Worm (Caenorhabditis elegans) whole organism, L2 larva: ENCODE data around the gene dhs-6.

ENCODE experiments used
- C34F6.9 ChIP-seq: fragments of 150-350 bp; optimal IDR thresholded peaks from 2 replicates; lab custom pipeline; 2014; ENCODE audit warnings: missing biosample characterization, missing genetic modification characterization
- F13H6.1 ChIP-seq: sonication (generic microtip); optimal IDR thresholded peaks from 2 replicates; lab custom pipeline; 2016; ENCODE audit warnings: missing genetic modification characterization, missing compliant biosample characterization
- R02D3.7 ChIP-seq: fragments of 150-350 bp; optimal IDR thresholded peaks from 2 replicates; lab custom pipeline; 2014; ENCODE audit warnings: missing biosample characterization, missing genetic modification characterization
- Y55F3AM.14 ChIP-seq: fragments of 200-800 bp; sonication (Bioruptor generic); optimal IDR thresholded peaks from 2 replicates; lab custom pipeline; 2018; ENCODE audit warnings: mild to moderate bottlenecking, missing genetic modification characterization, missing compliant biosample characterization
- ZK546.5 ChIP-seq: sonication (generic microtip); optimal IDR thresholded peaks from 2 replicates; lab custom pipeline; 2017; ENCODE audit warnings: missing biosample characterization, missing genetic modification characterization
- alr-1 ChIP-seq: fragments of 150-350 bp; optimal IDR thresholded peaks from 2 replicates; lab custom pipeline; 2014; ENCODE audit warnings: missing biosample characterization, missing genetic modification characterization
- aly-2 ChIP-seq: fragments of 150-350 bp; optimal IDR thresholded peaks from 2 replicates; lab custom pipeline; 2014; ENCODE audit warnings: missing biosample characterization, missing genetic modification characterization
- ama-1 ChIP-seq: fragments of 150-350 bp; optimal IDR thresholded peaks from 2 replicates; lab custom pipeline; 2018; ENCODE audit warnings: inconsistent platforms
- blmp-1 ChIP-seq: sonication (generic microtip); optimal IDR thresholded peaks from 2 replicates; lab custom pipeline; 2017; ENCODE audit warnings: missing genetic modification characterization, mild to moderate bottlenecking, missing compliant biosample characterization, antibody characterized with exemption, moderate library complexity; ENCODE audit not compliant: insufficient read depth
- ceh-16 ChIP-seq: fragments of 150-350 bp; optimal IDR thresholded peaks from 2 replicates; lab custom pipeline; 2014; ENCODE audit warnings: missing biosample characterization, missing genetic modification characterization
- ceh-82 ChIP-seq: fragments of 150-350 bp; optimal IDR thresholded peaks from 2 replicates; lab custom pipeline; 2014; ENCODE audit warnings: missing biosample characterization, missing genetic modification characterization
- crh-2 ChIP-seq: sonication (generic microtip); optimal IDR thresholded peaks from 2 replicates; lab custom pipeline; 2017; ENCODE audit warnings: missing biosample characterization, missing genetic modification characterization
- dmd-4 ChIP-seq: sonication (generic microtip); optimal IDR thresholded peaks from 2 replicates; lab custom pipeline; 2017; ENCODE audit warnings: missing biosample characterization, missing genetic modification characterization
- egl-27 ChIP-seq: sonication (generic microtip); optimal IDR thresholded peaks from 3 replicates; lab custom pipeline; 2017; ENCODE audit warnings: missing biosample characterization, missing genetic modification reagents, missing genetic modification characterization
- elt-1 ChIP-seq: fragments of 150-350 bp; optimal IDR thresholded peaks from 2 replicates; lab custom pipeline; 2014; ENCODE audit warnings: missing biosample characterization, missing genetic modification characterization
- elt-3 ChIP-seq: sonication (generic microtip); optimal IDR thresholded peaks from 2 replicates; lab custom pipeline; 2017; ENCODE audit warnings: missing biosample characterization, missing genetic modification characterization
- fos-1 ChIP-seq: fragments of 150-350 bp; optimal IDR thresholded peaks from 2 replicates; lab custom pipeline; 2014; ENCODE audit warnings: missing biosample characterization, missing genetic modification characterization
- gmeb-1 ChIP-seq: fragments of 150-350 bp; optimal IDR thresholded peaks from 2 replicates; lab custom pipeline; 2014; ENCODE audit warnings: missing biosample characterization, missing genetic modification characterization
- lin-11 ChIP-seq: fragments of 150-350 bp; sonication (generic microtip); optimal IDR thresholded peaks from 2 replicates; lab custom pipeline; 2014; ENCODE audit warnings: missing biosample characterization, missing genetic modification characterization, inconsistent platforms, mixed read lengths
- lin-13 ChIP-seq: fragments of 150-350 bp; optimal IDR thresholded peaks from 2 replicates; lab custom pipeline; 2014; ENCODE audit warnings: missing biosample characterization, missing genetic modification reagents, missing genetic modification characterization
- lin-39 ChIP-seq: fragments of 150-350 bp; optimal IDR thresholded peaks from 2 replicates; lab custom pipeline; 2014; ENCODE audit warnings: missing biosample characterization, missing genetic modification reagents, missing genetic modification characterization
- lsy-2 ChIP-seq, 2 experiments: fragments of 150-350 bp in 1 of 2; sonication (generic microtip) in 1 of 2; optimal IDR thresholded peaks; 2 replicates each; lab custom pipeline; 2014 to 2017; ENCODE audit warnings: missing biosample characterization in 2 of 2, missing genetic modification characterization in 2 of 2
- mab-5 ChIP-seq: fragments of 150-350 bp; optimal IDR thresholded peaks from 2 replicates; lab custom pipeline; 2014; ENCODE audit warnings: missing biosample characterization, missing genetic modification characterization
- mbf-1 ChIP-seq: sonication (generic microtip); optimal IDR thresholded peaks from 2 replicates; lab custom pipeline; 2017; ENCODE audit warnings: missing biosample characterization, missing genetic modification characterization
- mdl-1 ChIP-seq, 2 experiments: fragments of 150-350 bp in 1 of 2; sonication (generic microtip) in 1 of 2; optimal IDR thresholded peaks; 2 replicates each; lab custom pipeline; 2017; ENCODE audit warnings: missing biosample characterization in 2 of 2, missing genetic modification characterization in 2 of 2
- nhr-10 ChIP-seq: sonication (generic microtip); optimal IDR thresholded peaks from 2 replicates; lab custom pipeline; 2017; ENCODE audit warnings: missing biosample characterization, missing genetic modification characterization
- nhr-11 ChIP-seq: fragments of 150-350 bp; optimal IDR thresholded peaks from 2 replicates; lab custom pipeline; 2014; ENCODE audit warnings: missing biosample characterization, missing genetic modification characterization
- nhr-12 ChIP-seq: fragments of 150-350 bp; optimal IDR thresholded peaks from 2 replicates; lab custom pipeline; 2014; ENCODE audit warnings: missing biosample characterization, missing genetic modification characterization
- nhr-129 ChIP-seq: fragments of 150-350 bp; optimal IDR thresholded peaks from 2 replicates; lab custom pipeline; 2014; ENCODE audit warnings: missing biosample characterization, missing genetic modification characterization
- nhr-21 ChIP-seq: fragments of 150-350 bp; optimal IDR thresholded peaks from 2 replicates; lab custom pipeline; 2014; ENCODE audit warnings: missing biosample characterization, missing genetic modification characterization
- nhr-23 ChIP-seq: fragments of 150-350 bp; optimal IDR thresholded peaks from 2 replicates; lab custom pipeline; 2014; ENCODE audit warnings: missing biosample characterization, missing genetic modification reagents, missing genetic modification characterization
- nhr-237 ChIP-seq: fragments of 150-350 bp; optimal IDR thresholded peaks from 2 replicates; lab custom pipeline; 2014; ENCODE audit warnings: missing biosample characterization, missing genetic modification characterization
- nhr-25 ChIP-seq: fragments of 150-350 bp; sonication (generic microtip); optimal IDR thresholded peaks from 3 replicates; lab custom pipeline; 2014; ENCODE audit warnings: missing biosample characterization, missing genetic modification characterization
- nhr-6 ChIP-seq: fragments of 150-350 bp; optimal IDR thresholded peaks from 2 replicates; lab custom pipeline; 2014; ENCODE audit warnings: missing biosample characterization, missing genetic modification characterization
- nhr-77 ChIP-seq: fragments of 150-350 bp; optimal IDR thresholded peaks from 2 replicates; lab custom pipeline; 2014; ENCODE audit warnings: missing biosample characterization, missing genetic modification characterization
- peb-1 ChIP-seq: fragments of 150-350 bp; optimal IDR thresholded peaks from 2 replicates; lab custom pipeline; 2014; ENCODE audit warnings: missing biosample characterization, missing genetic modification characterization
- sem-4 ChIP-seq: fragments of 150-350 bp; optimal IDR thresholded peaks from 2 replicates; lab custom pipeline; 2014; ENCODE audit warnings: missing biosample characterization, missing genetic modification reagents, missing genetic modification characterization
- skn-1 ChIP-seq: sonication (generic microtip); optimal IDR thresholded peaks from 2 replicates; lab custom pipeline; 2017; ENCODE audit warnings: missing biosample characterization, missing genetic modification characterization
- sma-3 ChIP-seq: sonication (generic microtip); optimal IDR thresholded peaks from 2 replicates; lab custom pipeline; 2016; ENCODE audit warnings: missing genetic modification reagents, missing genetic modification characterization, missing compliant biosample characterization
- sma-9 ChIP-seq, 2 experiments: fragments of 150-350 bp in 1 of 2; sonication (generic microtip) in 1 of 2; optimal IDR thresholded peaks; 2 replicates each; lab custom pipeline; 2014 to 2016; ENCODE audit warnings: missing genetic modification characterization in 2 of 2, mild to moderate bottlenecking in 1 of 2, missing biosample characterization in 1 of 2, missing compliant biosample characterization in 1 of 2, missing genetic modification reagents in 1 of 2, moderate library complexity in 1 of 2
- snpc-4 ChIP-seq: fragments of 150-350 bp; optimal IDR thresholded peaks from 2 replicates; lab custom pipeline; 2014; ENCODE audit warnings: missing biosample characterization, missing genetic modification characterization
- unc-39 ChIP-seq: fragments of 150-350 bp; optimal IDR thresholded peaks from 2 replicates; lab custom pipeline; 2014; ENCODE audit warnings: missing biosample characterization, missing genetic modification characterization
- unc-55 ChIP-seq: fragments of 150-350 bp; sonication (generic microtip); optimal IDR thresholded peaks from 3 replicates; lab custom pipeline; 2014; ENCODE audit warnings: missing biosample characterization, missing genetic modification reagents, missing genetic modification characterization
- unc-62 ChIP-seq: fragments of 150-350 bp; optimal IDR thresholded peaks from 2 replicates; lab custom pipeline; 2014; ENCODE audit warnings: missing biosample characterization, missing genetic modification reagents, missing genetic modification characterization
- zag-1 ChIP-seq: fragments of 150-350 bp; optimal IDR thresholded peaks from 2 replicates; lab custom pipeline; 2014; ENCODE audit warnings: missing biosample characterization, missing genetic modification characterization
- ztf-1 ChIP-seq: fragments of 200-800 bp; sonication (Bioruptor generic); conservative IDR thresholded peaks from 2 replicates; pipeline ENCODE4 v1.3.6; 2022; ENCODE audit warnings: missing genetic modification characterization, missing compliant biosample characterization
- ztf-11 ChIP-seq: sonication (generic microtip); optimal IDR thresholded peaks from 2 replicates; lab custom pipeline; 2017; ENCODE audit warnings: missing biosample characterization, missing genetic modification characterization
- ztf-4 ChIP-seq: fragments of 150-350 bp; optimal IDR thresholded peaks from 2 replicates; lab custom pipeline; 2014; ENCODE audit warnings: missing biosample characterization, missing genetic modification characterization

The dhs-6 gene

DNA sequence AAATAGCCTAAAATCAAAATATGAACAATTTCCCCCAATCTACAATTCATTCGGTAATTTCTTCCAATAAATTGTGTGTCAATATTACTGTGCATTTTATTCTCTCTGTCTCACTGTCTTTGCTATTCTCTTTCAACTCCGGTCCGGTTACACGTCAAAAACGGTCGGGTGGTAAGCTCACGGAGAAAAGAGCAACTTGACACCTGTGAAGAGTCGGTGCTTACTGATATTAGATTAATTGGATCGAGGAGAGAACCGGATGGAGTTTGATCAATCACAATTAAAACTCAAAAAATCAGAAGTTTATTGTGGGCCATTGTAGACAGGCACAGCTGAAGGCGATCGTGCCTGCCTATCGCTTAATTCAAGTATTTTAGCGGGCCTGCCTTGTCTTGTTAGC, 44.2 kb downstream of the dhs-6 start (continued):
- TF ChIP-seq nhr-12, result no peak
- TF ChIP-seq elt-3 (tag; lab: Kevin White, UChicago), result no peak
- TF ChIP-seq sma-3 (GFP tag; lab: Kevin White, UChicago), result peak; percentile 2
- no peak for TF ChIP-seq skn-1
- TF ChIP-seq nhr-237, result no peak
- no peak for TF ChIP-seq R02D3.7 (tag; lab: Kevin White, UChicago)
- TF ChIP-seq mab-5 (tag; lab: Kevin White, UChicago), result no peak
- no peak for TF ChIP-seq dmd-4 (tag; lab: Kevin White, UChicago)

DNA sequence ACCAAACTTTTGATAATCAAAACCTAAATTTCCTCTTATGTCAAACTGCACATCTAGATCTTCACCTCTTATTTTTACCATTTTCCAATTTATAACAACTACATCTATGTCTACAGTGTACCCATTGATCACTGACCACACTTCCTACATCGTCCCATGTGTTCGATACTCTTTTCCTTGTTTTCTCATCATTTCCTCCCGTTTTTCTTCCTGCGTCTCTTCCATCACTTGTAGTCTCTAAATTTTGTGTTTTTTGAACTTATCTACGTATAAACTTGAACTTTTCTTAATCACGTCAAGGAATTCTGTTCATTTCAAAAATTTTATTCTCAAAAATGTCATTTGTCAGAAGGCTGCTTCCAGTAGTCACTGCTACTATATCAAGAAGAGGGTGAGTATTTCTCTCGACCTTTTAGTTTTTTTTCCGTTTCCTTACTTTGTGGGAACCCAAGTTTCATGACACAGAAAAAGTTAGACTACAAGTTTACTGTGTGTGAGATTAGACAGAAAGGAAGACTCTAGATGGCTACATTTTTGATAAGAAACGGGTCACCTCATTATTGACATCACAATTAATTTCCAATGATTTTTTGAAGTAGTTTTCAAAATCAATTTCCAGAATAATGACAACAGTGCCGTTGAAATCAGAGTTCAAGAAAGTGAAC, 46.9 kb downstream of the dhs-6 start:
- TF ChIP-seq nhr-77 (tag; lab: Kevin White, UChicago) (no peak), nhr-129 (tag; lab: Kevin White, UChicago) (peak; percentile 47), aly-2 (tag; lab: Kevin White, UChicago) (no peak), nhr-6 (tag; lab: Kevin White, UChicago) (no peak), crh-2 (tag; lab: Kevin White, UChicago) (peak; percentile 67), nhr-237 (no peak), elt-3 (tag; lab: Kevin White, UChicago) (no peak), ceh-16 (tag; lab: Kevin White, UChicago) (no peak), R02D3.7 (tag; lab: Kevin White, UChicago) (no peak), unc-55 (GFP tag; lab: Kevin White, UChicago) (no peak), lsy-2 (tag; optimal IDR thresholded peaks at IDR 0.05; lab: Kevin White, UChicago) (peak in 1 of 2 experiments; percentile 59), F13H6.1 (tag; lab: Kevin White, UChicago) (peak; percentile 61), peb-1 (no peak), ztf-1 (GFP tag; lab: Robert Waterston, UW) (no peak), zag-1 (tag; lab: Kevin White, UChicago) (no peak), nhr-21 (peak; percentile 83), sma-9 (GFP tag; optimal IDR thresholded peaks at IDR 0.05; lab: Kevin White, UChicago) (peak; percentile 85), sma-9 (tag; optimal IDR thresholded peaks at IDR 0.05; lab: Kevin White, UChicago) (no peak), sma-3 (GFP tag; lab: Kevin White, UChicago) (peak; percentile 69), ceh-82 (tag; lab: Kevin White, UChicago) (no peak), Y55F3AM.14 (GFP tag; lab: Kevin White, UChicago) (no peak), ZK546.5 (tag; lab: Kevin White, UChicago) (no peak), unc-62 (GFP tag; lab: Kevin White, UChicago) (no peak), lin-13 (GFP tag; lab: Kevin White, UChicago) (no peak), nhr-12 (no peak), nhr-10 (tag; lab: Kevin White, UChicago) (peak; percentile 77), C34F6.9 (tag; lab: Kevin White, UChicago) (peak; percentile 24), blmp-1 (tag; lab: Kevin White, UChicago) (no peak), mbf-1 (tag; lab: Kevin White, UChicago) (no peak), mab-5 (tag; lab: Kevin White, UChicago) (no peak), mdl-1 (tag; optimal IDR thresholded peaks at IDR 0.05; lab: Kevin White, UChicago) (no peak), snpc-4 (tag; lab: Kevin White, UChicago) (no peak), nhr-23 (tag; lab: Kevin White, UChicago) (no peak), sem-4 (no peak), nhr-11 (no peak), skn-1 (peak; percentile 79), gmeb-1 (tag; lab: Kevin White, UChicago) (no peak), alr-1 (tag; lab: Kevin White, UChicago) (no peak), ama-1 (lab: Kevin White, UChicago) (no peak), nhr-25 (peak; percentile 61), lin-39 (no peak), lin-11 (no peak), unc-39 (tag; lab: Kevin White, UChicago) (no peak), ztf-4 (no peak), elt-1 (no peak), ztf-11 (tag; lab: Kevin White, UChicago) (no peak), fos-1 (tag; lab: Kevin White, UChicago) (no peak), dmd-4 (tag; lab: Kevin White, UChicago) (no peak), egl-27 (tag; lab: Kevin White, UChicago) (no peak)
